Fruit fly (Drosophila melanogaster) whole organism, embryonic: ENCODE data around the gene CG44362.
A peak's percentile ranks its signal among the peaks of the same experiment; 100 is the strongest.

Source experiments
- Ada2b ChIP-seq: fragments of 200-800 bp; sonication (Bioruptor generic); IDR thresholded peaks from 2 replicates; pipeline ENCODE4 v1.3.6; 2022; ENCODE audit warnings: missing biosample characterization, missing genetic modification characterization
- Adf1 ChIP-seq: fragments of 200-800 bp; sonication (Bioruptor generic); IDR thresholded peaks from 2 replicates; pipeline ENCODE4 v1.3.6; 2022; ENCODE audit warnings: missing biosample characterization, missing genetic modification characterization
- Antp ChIP-seq: fragments of 200-800 bp; sonication (Bioruptor generic); optimal IDR thresholded peaks from 3 replicates; lab custom pipeline; 2016; ENCODE audit warnings: missing biosample characterization, missing genetic modification characterization
- Atf3 ChIP-seq: fragments of 200-800 bp; sonication (Bioruptor generic); optimal IDR thresholded peaks from 3 replicates; lab custom pipeline; 2016; ENCODE audit warnings: missing biosample characterization, missing genetic modification characterization
- Bgb ChIP-seq: fragments of 200-800 bp; sonication (Bioruptor generic); IDR thresholded peaks from 2 replicates; pipeline ENCODE4 v1.3.6; 2022; ENCODE audit warnings: missing biosample characterization, missing genetic modification characterization; ENCODE audit not compliant: partially characterized antibody
- CG10366 ChIP-seq: fragments of 200-800 bp; sonication (Bioruptor generic); IDR thresholded peaks from 2 replicates; pipeline ENCODE4 v1.3.6; 2022; ENCODE audit warnings: missing biosample characterization, missing genetic modification characterization
- CG11504 ChIP-seq: fragments of 200-800 bp; sonication (Bioruptor generic); optimal IDR thresholded peaks from 3 replicates; lab custom pipeline; 2019; ENCODE audit warnings: missing biosample characterization, mild to moderate bottlenecking, missing genetic modification characterization, moderate library complexity
- CG15514 ChIP-seq: fragments of 200-800 bp; sonication (Bioruptor generic); optimal IDR thresholded peaks from 3 replicates; lab custom pipeline; 2017; ENCODE audit warnings: missing biosample characterization, missing genetic modification characterization, mild to moderate bottlenecking, moderate library complexity, missing genetic modification reagents
- CG18262 ChIP-seq: fragments of 200-800 bp; optimal IDR thresholded peaks from 3 replicates; lab custom pipeline; 2019; ENCODE audit warnings: missing biosample characterization, mild to moderate bottlenecking, missing genetic modification characterization, moderate library complexity
- CG30403 ChIP-seq: fragments of 200-800 bp; sonication (Bioruptor generic); optimal IDR thresholded peaks from 3 replicates; lab custom pipeline; 2016; ENCODE audit warnings: missing biosample characterization, missing genetic modification characterization
- CG32767 ChIP-seq: fragments of 200-800 bp; sonication (Bioruptor generic); IDR thresholded peaks from 2 replicates; pipeline ENCODE4 v1.3.6; 2022; ENCODE audit warnings: missing biosample characterization, missing genetic modification characterization
- CG33213 ChIP-seq: fragments of 200-800 bp; sonication (Bioruptor generic); optimal IDR thresholded peaks from 3 replicates; lab custom pipeline; 2016; ENCODE audit warnings: missing biosample characterization, missing genetic modification characterization
- CG3847 ChIP-seq: fragments of 200-800 bp; sonication (Bioruptor generic); IDR thresholded peaks from 2 replicates; pipeline ENCODE4 v1.3.6; 2022; ENCODE audit warnings: missing biosample characterization, missing genetic modification characterization
- CG6689 ChIP-seq: fragments of 200-800 bp; sonication (Bioruptor generic); IDR thresholded peaks from 2 replicates; pipeline ENCODE4 v1.3.6; 2022; ENCODE audit warnings: missing biosample characterization, missing genetic modification characterization
- CG8290 ChIP-seq, 3 experiments: fragments of 200-800 bp; sonication (Bioruptor generic); optimal IDR thresholded peaks; 2 replicates each; lab custom pipeline; 2016 to 2019; ENCODE audit warnings: missing biosample characterization in 3 of 3, missing genetic modification characterization in 3 of 3, mild to moderate bottlenecking in 2 of 3, moderate library complexity in 1 of 3
- CHES-1-like ChIP-seq: fragments of 200-800 bp; sonication (Bioruptor generic); optimal IDR thresholded peaks from 2 replicates; lab custom pipeline; 2016; ENCODE audit warnings: missing biosample characterization, missing genetic modification characterization
- Chrac-16 ChIP-seq: fragments of 200-800 bp; sonication (Bioruptor generic); optimal IDR thresholded peaks from 3 replicates; lab custom pipeline; 2016; ENCODE audit warnings: missing biosample characterization, missing genetic modification characterization
- Dip3 ChIP-seq: fragments of 200-800 bp; sonication (Bioruptor generic); optimal IDR thresholded peaks from 3 replicates; lab custom pipeline; 2016; ENCODE audit warnings: missing biosample characterization, missing genetic modification characterization
- Doc2 ChIP-seq: fragments of 200-800 bp; sonication (Bioruptor generic); IDR thresholded peaks from 2 replicates; pipeline ENCODE4 v1.3.6; 2022; ENCODE audit warnings: missing biosample characterization, missing genetic modification characterization
- Drgx ChIP-seq: fragments of 200-800 bp; sonication (Bioruptor generic); IDR thresholded peaks from 2 replicates; pipeline ENCODE4 v1.3.6; 2022; ENCODE audit warnings: missing biosample characterization, missing genetic modification characterization
- Fer2 ChIP-seq: fragments of 200-800 bp; sonication (Bioruptor generic); optimal IDR thresholded peaks from 2 replicates; lab custom pipeline; 2018; ENCODE audit warnings: missing biosample characterization, mild to moderate bottlenecking, missing genetic modification characterization, moderate library complexity
- NC2β ChIP-seq: fragments of 200-800 bp; sonication (Bioruptor generic); optimal IDR thresholded peaks from 2 replicates; lab custom pipeline; 2016; ENCODE audit warnings: missing biosample characterization, missing genetic modification characterization
- Oli ChIP-seq: fragments of 200-800 bp; sonication (Bioruptor generic); optimal IDR thresholded peaks from 2 replicates; lab custom pipeline; 2018; ENCODE audit warnings: missing biosample characterization, mild to moderate bottlenecking, missing genetic modification characterization, moderate library complexity
- Rfx ChIP-seq: fragments of 200-800 bp; sonication (Bioruptor generic); IDR thresholded peaks from 2 replicates; pipeline ENCODE4 v1.3.6; 2022; ENCODE audit warnings: missing biosample characterization, missing genetic modification characterization
- Sox102F ChIP-seq: fragments of 200-800 bp; sonication (Bioruptor generic); optimal IDR thresholded peaks from 2 replicates; lab custom pipeline; 2018; ENCODE audit warnings: missing biosample characterization, mild to moderate bottlenecking, missing genetic modification characterization, moderate library complexity
- Xbp1 ChIP-seq: fragments of 200-800 bp; sonication (Bioruptor generic); optimal IDR thresholded peaks from 3 replicates; lab custom pipeline; 2016; ENCODE audit warnings: missing biosample characterization, mild to moderate bottlenecking, missing genetic modification characterization
- ac ChIP-seq: fragments of 200-800 bp; sonication (Bioruptor generic); optimal IDR thresholded peaks from 3 replicates; lab custom pipeline; 2017; ENCODE audit warnings: missing biosample characterization, mild to moderate bottlenecking, missing genetic modification characterization
- bsh ChIP-seq, 2 experiments: fragments of 200-800 bp; sonication (Bioruptor generic); optimal IDR thresholded peaks; 2 replicates each; lab custom pipeline; 2017 to 2018; ENCODE audit warnings: mild to moderate bottlenecking in 2 of 2, missing biosample characterization in 2 of 2, missing genetic modification characterization in 2 of 2, moderate library complexity in 1 of 2
- corto ChIP-seq: fragments of 200-800 bp; sonication (Bioruptor generic); optimal IDR thresholded peaks from 2 replicates; lab custom pipeline; 2016; ENCODE audit warnings: missing biosample characterization, mild to moderate bottlenecking, missing genetic modification characterization, moderate library complexity
- croc ChIP-seq: fragments of 200-800 bp; sonication (Bioruptor generic); conservative IDR thresholded peaks from 3 replicates; pipeline ENCODE4 v1.3.6; 2022; ENCODE audit warnings: missing biosample characterization, missing genetic modification characterization
- crp ChIP-seq, 2 experiments: fragments of 200-800 bp; sonication (Bioruptor generic); optimal IDR thresholded peaks; 2 replicates in 1 of 2; 3 replicates in 1 of 2; lab custom pipeline; 2017; ENCODE audit warnings: missing biosample characterization in 2 of 2, missing genetic modification characterization in 2 of 2, mild to moderate bottlenecking in 1 of 2, moderate library complexity in 1 of 2
- dmrt99B ChIP-seq: fragments of 200-800 bp; sonication (Bioruptor generic); optimal IDR thresholded peaks from 2 replicates; lab custom pipeline; 2018; ENCODE audit warnings: missing biosample characterization, mild to moderate bottlenecking, missing genetic modification characterization, moderate library complexity
- esg ChIP-seq: fragments of 200-800 bp; sonication (Bioruptor generic); conservative IDR thresholded peaks from 2 replicates; pipeline ENCODE4 v1.3.6; 2022; ENCODE audit warnings: missing biosample characterization, missing genetic modification characterization
- gce ChIP-seq: fragments of 200-800 bp; sonication (Bioruptor generic); IDR thresholded peaks from 3 replicates; pipeline ENCODE4 v1.3.6; 2022; ENCODE audit warnings: missing biosample characterization, missing genetic modification characterization
- grau ChIP-seq: fragments of 200-800 bp; optimal IDR thresholded peaks from 3 replicates; lab custom pipeline; 2019; ENCODE audit warnings: missing biosample characterization, mild to moderate bottlenecking, missing genetic modification characterization, moderate library complexity
- her ChIP-seq: fragments of 200-800 bp; sonication (Bioruptor generic); optimal IDR thresholded peaks from 2 replicates; lab custom pipeline; 2016; ENCODE audit warnings: missing biosample characterization, missing genetic modification characterization
- hkb ChIP-seq, 2 experiments: fragments of 200-800 bp in 1 of 2; fragments of >200 bp in 1 of 2; sonication (Bioruptor generic) in 1 of 2; IDR thresholded peaks in 1 of 2; optimal IDR thresholded peaks in 1 of 2; 2 replicates each; pipeline versions ENCODE4 v1.3.6 to Lab custom; 2017 to 2022; ENCODE audit warnings: missing biosample characterization in 1 of 2, missing genetic modification characterization in 1 of 2
- klu ChIP-seq: fragments of 200-800 bp; sonication (Bioruptor generic); IDR thresholded peaks from 2 replicates; pipeline ENCODE4 v1.3.6; 2022; ENCODE audit warnings: missing biosample characterization, missing genetic modification characterization
- lmd ChIP-seq: fragments of 200-800 bp; sonication (Bioruptor generic); IDR thresholded peaks from 2 replicates; pipeline ENCODE4 v1.3.6; 2022; ENCODE audit warnings: missing biosample characterization, missing genetic modification characterization
- nom ChIP-seq: fragments of 200-800 bp; sonication (Bioruptor generic); optimal IDR thresholded peaks from 2 replicates; lab custom pipeline; 2017; ENCODE audit warnings: missing biosample characterization, missing genetic modification characterization, mild to moderate bottlenecking, moderate library complexity, missing genetic modification reagents
- otp ChIP-seq: fragments of 200-800 bp; sonication (Bioruptor generic); IDR thresholded peaks from 3 replicates; pipeline ENCODE4, ENCODE4 v1.3.6; 2022; ENCODE audit warnings: missing biosample characterization, missing genetic modification characterization
- prd ChIP-seq, 3 experiments: fragments of >200 bp in 2 of 3; fragments of 200-800 bp in 1 of 3; sonication (Bioruptor generic) in 1 of 3; optimal IDR thresholded peaks in 2 of 3; IDR thresholded peaks in 1 of 3; 2 replicates in 2 of 3; 3 replicates in 1 of 3; pipeline versions ENCODE4 v1.3.6 to Lab custom; 2017 to 2022; ENCODE audit warnings: missing biosample characterization in 1 of 3, missing genetic modification characterization in 1 of 3
- shn ChIP-seq: fragments of 200-800 bp; sonication (Bioruptor generic); optimal IDR thresholded peaks from 3 replicates; lab custom pipeline; 2016; ENCODE audit warnings: missing biosample characterization, missing genetic modification characterization
- slbo ChIP-seq: fragments of 200-800 bp; sonication (Bioruptor generic); IDR thresholded peaks from 2 replicates; pipeline ENCODE4 v1.3.6; 2022; ENCODE audit warnings: missing biosample characterization, missing genetic modification characterization
- so ChIP-seq: fragments of 200-800 bp; sonication (Bioruptor generic); IDR thresholded peaks from 3 replicates; pipeline ENCODE4 v1.3.6; 2022; ENCODE audit warnings: missing biosample characterization, missing genetic modification characterization
- sr ChIP-seq: fragments of 200-800 bp; sonication (Bioruptor generic); IDR thresholded peaks from 3 replicates; pipeline ENCODE4 v1.3.6; 2022; ENCODE audit warnings: missing biosample characterization, missing genetic modification characterization
- unpg ChIP-seq: fragments of 200-800 bp; sonication (Bioruptor generic); optimal IDR thresholded peaks from 3 replicates; lab custom pipeline; 2018; ENCODE audit warnings: missing biosample characterization, mild to moderate bottlenecking, missing genetic modification characterization, moderate library complexity
- zfh2 ChIP-seq: fragments of 200-800 bp; sonication (Bioruptor generic); optimal IDR thresholded peaks from 2 replicates; lab custom pipeline; 2016; ENCODE audit warnings: missing biosample characterization, missing genetic modification characterization

The CG44362 gene

dm6 chr3L:11364327-11364726, 33.0 kb upstream of the CG44362 start (continued):
- peak; percentile 18 for TF ChIP-seq CHES-1-like
- TF ChIP-seq so (GFP tag; lab: Robert Waterston, UW): peak; percentile 17; the same call in 1 of the 3 replicates
- TF ChIP-seq corto: peak; percentile 4
- peak; percentile 10 for TF ChIP-seq CG18262 (tag; lab: Kevin White, UChicago)
- TF ChIP-seq gce (GFP tag; lab: Robert Waterston, UW): peak; percentile 35; the same call in 1 of the 3 replicates
- TF ChIP-seq CG15514 (GFP tag; lab: Kevin White, UChicago): no peak
- peak; percentile 8 for TF ChIP-seq grau
- peak; percentile 17 for TF ChIP-seq Chrac-16 (GFP tag; lab: Kevin White, UChicago)
- peak; percentile 10; the same call in 1 of the 3 replicates for TF ChIP-seq otp (GFP tag; lab: Robert Waterston, UW)
- TF ChIP-seq Atf3 (GFP tag; lab: Kevin White, UChicago): peak; percentile 2
- no peak for TF ChIP-seq CG8290 (GFP tag; optimal IDR thresholded peaks at IDR 0.05; lab: Kevin White, UChicago)
- peak in 1 of 2 experiments; percentile 27 for TF ChIP-seq CG8290 (tag; optimal IDR thresholded peaks at IDR 0.05; lab: Kevin White, UChicago)
- TF ChIP-seq esg (GFP tag; lab: Robert Waterston, UW): peak; percentile 25; the same call in 1 of the 2 replicates
- no peak for TF ChIP-seq CG33213
- peak; percentile 21 for TF ChIP-seq Antp (GFP tag; lab: Kevin White, UChicago)
- peak; percentile 33 for TF ChIP-seq unpg
- 0 out of 2 replicates have a peak, but pooled peaks have one; percentile 11 for TF ChIP-seq CG6689
- peak; percentile 5 for TF ChIP-seq dmrt99B (tag; lab: Kevin White, UChicago)
- TF ChIP-seq prd (optimal IDR thresholded peaks at IDR 0.05; lab: Kevin White, UChicago): no peak
- TF ChIP-seq prd (GFP tag; IDR thresholded peaks at IDR 0.05; lab: Robert Waterston, UW): peak; percentile 45; the same call in 1 of the 3 replicates
- no peak for TF ChIP-seq ac (GFP tag; lab: Kevin White, UChicago)
- TF ChIP-seq sr (GFP tag; lab: Robert Waterston, UW): 0 out of 3 replicates have a peak, but pooled peaks have one; percentile 5
- TF ChIP-seq Xbp1 (GFP tag; lab: Kevin White, UChicago): peak; percentile 8
- no peak for TF ChIP-seq croc
- TF ChIP-seq Drgx (GFP tag; lab: Robert Waterston, UW): peak; percentile 87
- peak; percentile 31 for TF ChIP-seq Dip3
- TF ChIP-seq Oli: peak; percentile 21
- TF ChIP-seq lmd (GFP tag; lab: Robert Waterston, UW): 0 out of 2 replicates have a peak, but pooled peaks have one; percentile 34
- TF ChIP-seq CG10366: peak; percentile 16; the same call in 1 of the 2 replicates
- no peak for TF ChIP-seq CG32767 (GFP tag; lab: Robert Waterston, UW)
- TF ChIP-seq her (GFP tag; lab: Kevin White, UChicago): no peak
- TF ChIP-seq Bgb (GFP tag; lab: Robert Waterston, UW): no peak
- 0 out of 2 replicates have a peak, but pooled peaks have one; percentile 23 for TF ChIP-seq Rfx (GFP tag; lab: Robert Waterston, UW)
- peak; percentile 14 for TF ChIP-seq CG30403 (GFP tag; lab: Kevin White, UChicago)
- TF ChIP-seq crp (GFP tag; optimal IDR thresholded peaks at IDR 0.05; lab: Kevin White, UChicago): no peak
- peak; percentile 43 for TF ChIP-seq slbo (GFP tag; lab: Robert Waterston, UW)
- TF ChIP-seq CG3847 (GFP tag; lab: Robert Waterston, UW): peak; percentile 18; the same call in 1 of the 2 replicates
- TF ChIP-seq klu: 0 out of 2 replicates have a peak, but pooled peaks have one; percentile 15
- TF ChIP-seq hkb (optimal IDR thresholded peaks at IDR 0.05; lab: Kevin White, UChicago): no peak
- TF ChIP-seq hkb (GFP tag; IDR thresholded peaks at IDR 0.05; lab: Robert Waterston, UW): 0 out of 2 replicates have a peak, but pooled peaks have one; percentile 37
- peak; percentile 22; the same call in 1 of the 2 replicates for TF ChIP-seq Ada2b (GFP tag; lab: Robert Waterston, UW)
- TF ChIP-seq Sox102F: peak; percentile 45
- peak; percentile 54 for TF ChIP-seq nom (GFP tag; lab: Kevin White, UChicago)
- TF ChIP-seq Fer2 (tag; lab: Kevin White, UChicago): no peak
- no peak for TF ChIP-seq Adf1 (GFP tag; lab: Robert Waterston, UW)
- TF ChIP-seq CG11504 (tag; lab: Kevin White, UChicago): peak; percentile 31
- no peak for TF ChIP-seq NC2β (GFP tag; lab: Kevin White, UChicago)
- TF ChIP-seq zfh2 (GFP tag; lab: Kevin White, UChicago): peak; percentile 21
- TF ChIP-seq bsh (GFP tag; optimal IDR thresholded peaks at IDR 0.05; lab: Kevin White, UChicago): peak in 1 of 2 experiments; percentile 43
- 0 out of 2 replicates have a peak, but pooled peaks have one; percentile 34 for TF ChIP-seq Doc2
- peak; percentile 42 for TF ChIP-seq shn
